Fruit fly (Drosophila melanogaster): ENCODE results near the gene CCT2.

DNA sequence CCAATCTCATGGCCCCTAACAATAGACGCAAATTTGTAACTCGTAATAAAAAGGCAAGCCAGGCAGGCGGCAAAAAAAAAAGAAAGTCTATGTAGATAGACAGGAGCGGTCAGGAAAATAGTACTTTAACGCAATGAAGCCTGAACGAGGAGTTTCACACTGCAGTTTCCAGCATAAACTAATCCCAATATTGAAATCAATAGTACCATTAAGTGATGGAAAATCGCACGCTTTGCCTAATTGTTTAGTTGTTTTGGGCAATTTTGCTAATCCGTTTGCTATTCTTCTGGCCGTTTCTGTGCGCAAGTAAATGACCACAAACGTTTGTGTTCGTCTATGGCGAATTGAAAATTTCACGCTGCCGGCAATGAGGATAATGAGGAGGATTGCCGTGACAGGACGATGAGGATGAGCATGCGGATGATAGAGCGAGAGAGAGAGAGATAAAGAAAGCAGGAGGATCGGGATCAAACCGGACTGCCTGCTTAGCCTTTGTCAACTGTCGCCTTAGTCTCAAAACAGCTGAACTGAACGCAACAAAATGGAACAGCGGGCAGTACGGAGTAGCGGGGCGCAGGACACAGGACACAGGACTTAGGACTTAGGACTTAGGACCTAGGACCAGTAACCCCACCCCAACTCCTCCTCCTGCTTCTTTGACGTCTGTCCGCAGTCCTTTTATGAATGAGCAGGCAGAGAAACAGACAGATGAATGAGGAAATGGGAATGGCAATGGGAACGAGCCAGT is 38.1 kb downstream of the CCT2 start:
- TF ChIP-seq CG7372 (GFP tag; IDR thresholded peaks at IDR 0.05), result no peak
- no peak for TF ChIP-seq psq (GFP tag; optimal IDR thresholded peaks at IDR 0.05)
- TF ChIP-seq ttk (GFP tag; IDR thresholded peaks at IDR 0.05), result no peak
- no peak for TF ChIP-seq Neu2 (GFP tag; optimal IDR thresholded peaks at IDR 0.05; ENCODE audit: borderline replicate concordance)
- no peak for TF ChIP-seq E2f1 (GFP tag; IDR thresholded peaks at IDR 0.05)
- TF ChIP-seq knrl (GFP tag; IDR thresholded peaks at IDR 0.05; ENCODE audit: partially characterized antibody), result no peak
- no peak for TF ChIP-seq CG7271 (tag; optimal IDR thresholded peaks at IDR 0.05)
- TF ChIP-seq Dbx (GFP tag; IDR thresholded peaks at IDR 0.05), result no peak
- TF ChIP-seq row (GFP tag; IDR thresholded peaks at IDR 0.05), result no peak
- TF ChIP-seq Awh (GFP tag; IDR thresholded peaks at IDR 0.05), result no peak
- no peak for TF ChIP-seq Abd-B (GFP tag; optimal IDR thresholded peaks at IDR 0.05)
- no peak for TF ChIP-seq MBD-R2 (GFP tag; IDR thresholded peaks at IDR 0.05)
- TF ChIP-seq crc (GFP tag; optimal IDR thresholded peaks at IDR 0.05), result no peak
- no peak for TF ChIP-seq Hr78 (GFP tag; optimal IDR thresholded peaks at IDR 0.05)
